Worm (Caenorhabditis elegans) whole organism, L1 larva: ENCODE measurements around the gene F07B10.4.

Experiments
- C04F5.9 ChIP-seq: sonication (generic microtip); optimal IDR thresholded peaks from 2 replicates; lab custom pipeline; 2016; ENCODE audit warnings: missing genetic modification characterization, missing compliant biosample characterization
- C34B4.2 ChIP-seq: sonication (generic microtip); optimal IDR thresholded peaks from 2 replicates; lab custom pipeline; 2017; ENCODE audit warnings: mild to moderate bottlenecking, missing genetic modification characterization, missing compliant biosample characterization
- F16B12.6 ChIP-seq: fragments of 150-350 bp; optimal IDR thresholded peaks from 2 replicates; lab custom pipeline; 2014; ENCODE audit warnings: missing biosample characterization, missing genetic modification characterization
- alr-1 ChIP-seq: fragments of 200-800 bp; sonication (Bioruptor generic); optimal IDR thresholded peaks from 2 replicates; lab custom pipeline; 2018; ENCODE audit warnings: borderline replicate concordance, mild to moderate bottlenecking, missing genetic modification characterization, missing compliant biosample characterization
- aly-2 ChIP-seq: fragments of 150-350 bp; optimal IDR thresholded peaks from 2 replicates; lab custom pipeline; 2014; ENCODE audit warnings: missing biosample characterization, missing genetic modification characterization
- blmp-1 ChIP-seq: fragments of 150-350 bp; optimal IDR thresholded peaks from 2 replicates; lab custom pipeline; 2014; ENCODE audit warnings: missing biosample characterization, missing genetic modification characterization
- ceh-82 ChIP-seq, 3 experiments: fragments of 150-350 bp in 1 of 3; sonication (generic microtip) in 2 of 3; optimal IDR thresholded peaks; 2 replicates each; lab custom pipeline; 2014 to 2017; ENCODE audit warnings: missing biosample characterization in 3 of 3, missing genetic modification characterization in 3 of 3
- ceh-90 ChIP-seq: sonication (generic microtip); optimal IDR thresholded peaks from 2 replicates; lab custom pipeline; 2016; ENCODE audit warnings: missing genetic modification characterization, missing compliant biosample characterization
- ces-1 ChIP-seq: fragments of 150-350 bp; optimal IDR thresholded peaks from 2 replicates; lab custom pipeline; 2014; ENCODE audit warnings: missing biosample characterization, missing genetic modification reagents, missing genetic modification characterization
- dpl-1 ChIP-seq, 3 experiments: fragments of 150-350 bp in 2 of 3; sonication (generic microtip) in 1 of 3; optimal IDR thresholded peaks; 2 replicates each; lab custom pipeline; 2014 to 2017; ENCODE audit warnings: missing biosample characterization in 3 of 3, missing genetic modification characterization in 3 of 3, missing genetic modification reagents in 3 of 3
- dsc-1 ChIP-seq: sonication (generic microtip); optimal IDR thresholded peaks from 2 replicates; lab custom pipeline; 2016; ENCODE audit warnings: mild to moderate bottlenecking, missing genetic modification characterization, missing compliant biosample characterization
- efl-1 ChIP-seq, 4 experiments: fragments of 150-350 bp; optimal IDR thresholded peaks in 3 of 4; peaks in 1 of 4; 1 replicate in 1 of 4; 2 replicates in 3 of 4; lab custom pipeline; 2014; ENCODE audit warnings: missing biosample characterization in 2 of 4, missing genetic modification characterization in 2 of 4, missing genetic modification reagents in 2 of 4
- egl-13 ChIP-seq: sonication (generic microtip); optimal IDR thresholded peaks from 2 replicates; lab custom pipeline; 2016; ENCODE audit warnings: missing genotype, missing genetic modification reagents, missing genetic modification characterization, missing compliant biosample characterization
- fkh-8 ChIP-seq: sonication (generic microtip); optimal IDR thresholded peaks from 2 replicates; lab custom pipeline; 2016; ENCODE audit warnings: mild to moderate bottlenecking, missing genetic modification characterization, missing compliant biosample characterization
- hlh-17 ChIP-seq: fragments of 200-800 bp; sonication (Bioruptor generic); optimal IDR thresholded peaks from 2 replicates; lab custom pipeline; 2018; ENCODE audit warnings: missing genetic modification characterization, mild to moderate bottlenecking, missing compliant biosample characterization, moderate library complexity, borderline replicate concordance
- hlh-4 ChIP-seq: sonication (generic microtip); optimal IDR thresholded peaks from 2 replicates; lab custom pipeline; 2016; ENCODE audit warnings: mild to moderate bottlenecking, missing genetic modification characterization, missing compliant biosample characterization
- lin-14 ChIP-seq: fragments of 200-800 bp; sonication (Bioruptor generic); optimal IDR thresholded peaks from 2 replicates; lab custom pipeline; 2018; ENCODE audit warnings: mild to moderate bottlenecking, missing genetic modification characterization, moderate library complexity, missing compliant biosample characterization
- lin-35 ChIP-seq, 2 experiments: fragments of 150-350 bp; optimal IDR thresholded peaks; 2 replicates each; lab custom pipeline; 2014; ENCODE audit warnings: missing biosample characterization in 2 of 2, missing genetic modification characterization in 2 of 2, missing genetic modification reagents in 2 of 2
- nhr-11 ChIP-seq: fragments of 150-350 bp; optimal IDR thresholded peaks from 2 replicates; lab custom pipeline; 2014; ENCODE audit warnings: missing biosample characterization, missing genetic modification characterization
- nhr-19 ChIP-seq: fragments of 200-800 bp; sonication (Bioruptor generic); conservative IDR thresholded peaks from 2 replicates; pipeline ENCODE4 v1.3.6; 2022; ENCODE audit warnings: missing genetic modification characterization, missing compliant biosample characterization
- nhr-47 ChIP-seq: sonication (generic microtip); optimal IDR thresholded peaks from 2 replicates; lab custom pipeline; 2016; ENCODE audit warnings: mild to moderate bottlenecking, missing genetic modification characterization, moderate library complexity, missing compliant biosample characterization
- nhr-71 ChIP-seq: sonication (generic microtip); optimal IDR thresholded peaks from 2 replicates; lab custom pipeline; 2016; ENCODE audit warnings: mild to moderate bottlenecking, missing genetic modification characterization, moderate library complexity, missing compliant biosample characterization
- nhr-85 ChIP-seq: sonication (generic microtip); peaks from one replicate; lab custom pipeline; 2016; ENCODE audit warnings: missing genetic modification characterization, inconsistent platforms, missing compliant biosample characterization
- pax-3 ChIP-seq: fragments of 200-800 bp; sonication (Bioruptor generic); optimal IDR thresholded peaks from 2 replicates; lab custom pipeline; 2018; ENCODE audit warnings: mild to moderate bottlenecking, missing genetic modification characterization, moderate library complexity, missing compliant biosample characterization
- pqm-1 ChIP-seq: sonication (generic microtip); optimal IDR thresholded peaks from 3 replicates; lab custom pipeline; 2017; ENCODE audit warnings: missing biosample characterization, missing genetic modification characterization
- rnt-1 ChIP-seq: sonication (generic microtip); optimal IDR thresholded peaks from 2 replicates; lab custom pipeline; 2016; ENCODE audit warnings: mild to moderate bottlenecking, missing genetic modification characterization, moderate library complexity, missing compliant biosample characterization
- skn-1 ChIP-seq: fragments of 150-350 bp; optimal IDR thresholded peaks from 2 replicates; lab custom pipeline; 2014; ENCODE audit warnings: missing biosample characterization, missing genetic modification characterization
- snu-23 ChIP-seq: sonication (generic microtip); optimal IDR thresholded peaks from 2 replicates; lab custom pipeline; 2016; ENCODE audit warnings: missing genetic modification characterization, missing compliant biosample characterization
- sptf-1 ChIP-seq: fragments of 150-350 bp; optimal IDR thresholded peaks from 2 replicates; lab custom pipeline; 2014; ENCODE audit warnings: missing biosample characterization, missing genetic modification characterization
- sup-37 ChIP-seq: fragments of 200-800 bp; sonication (Bioruptor generic); optimal IDR thresholded peaks from 2 replicates; lab custom pipeline; 2018; ENCODE audit warnings: mild to moderate bottlenecking, missing genetic modification characterization, missing compliant biosample characterization
- tbx-2 ChIP-seq: sonication (generic microtip); optimal IDR thresholded peaks from 2 replicates; lab custom pipeline; 2016; ENCODE audit warnings: missing genetic modification characterization, missing compliant biosample characterization
- unc-86 ChIP-seq: sonication (generic microtip); optimal IDR thresholded peaks from 2 replicates; lab custom pipeline; 2016; ENCODE audit warnings: missing genetic modification characterization, missing compliant biosample characterization
- xbp-1 ChIP-seq: sonication (generic microtip); optimal IDR thresholded peaks from 2 replicates; lab custom pipeline; 2016; ENCODE audit warnings: missing genetic modification characterization, missing compliant biosample characterization

F07B10.4 gene

DNA sequence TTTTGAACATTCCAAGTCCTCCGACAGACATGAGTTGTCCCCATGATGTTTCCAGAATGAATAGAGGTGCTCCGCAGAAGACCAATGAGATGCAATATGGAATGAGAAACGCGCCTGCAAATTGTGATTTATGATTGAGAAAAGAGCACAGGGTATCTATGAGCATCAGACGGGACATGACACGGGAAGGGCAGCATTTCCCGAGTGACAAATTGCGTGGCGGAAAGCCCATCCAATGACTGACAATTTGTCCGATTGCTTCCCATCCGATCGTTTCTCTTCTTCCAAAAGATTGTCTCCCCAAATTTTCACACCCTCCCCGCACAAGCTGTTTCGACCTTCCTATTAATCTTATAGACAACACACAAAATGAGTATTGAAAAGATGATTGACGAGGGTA, 44.9 kb upstream of the F07B10.4 start:
- no peak for TF ChIP-seq nhr-11 (tag; lab: Kevin White, UChicago)
- no peak for TF ChIP-seq alr-1 (tag; lab: Kevin White, UChicago)
- TF ChIP-seq nhr-71 = peak; percentile 37
- peak; percentile 16 for TF ChIP-seq snu-23
- TF ChIP-seq nhr-19 = peak; percentile 17
- TF ChIP-seq dsc-1 = peak; percentile 72
- TF ChIP-seq pax-3 = no peak
- peak; percentile 69 for TF ChIP-seq rnt-1 (tag; lab: Kevin White, UChicago)
- TF ChIP-seq aly-2 = no peak
- TF ChIP-seq lin-14 (GFP tag; lab: Kevin White, UChicago) = peak; percentile 70
- TF ChIP-seq, all 84 proteins: peak for 6

DNA sequence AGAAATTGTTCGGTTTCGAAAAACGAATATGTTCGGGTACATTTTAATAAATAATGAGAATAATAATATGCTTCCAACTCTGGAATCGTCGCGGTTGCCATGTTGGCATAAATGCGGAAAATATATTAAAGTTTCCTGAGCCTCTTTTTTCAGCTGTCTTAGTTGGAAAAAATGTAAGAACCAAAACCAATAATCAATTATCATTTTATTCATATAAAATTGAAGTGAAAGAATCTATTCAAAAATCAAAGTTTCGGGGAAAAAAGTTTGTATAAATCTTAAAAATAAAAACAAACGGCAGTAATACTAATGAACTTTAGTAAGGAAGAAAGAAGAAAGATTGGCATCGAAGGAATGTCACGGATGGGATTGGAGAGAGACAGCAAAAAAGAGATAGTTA, 42.0 kb upstream of the F07B10.4 start, which contains the start of gene srh-45:
Gene srh-45, minus strand, starts transcription at position 101 of the 400 bp plus-strand sequence.
- TF ChIP-seq ces-1 (GFP tag; lab: Kevin White, UChicago) = no peak
- no peak for TF ChIP-seq tbx-2 (tag; lab: Kevin White, UChicago)
- TF ChIP-seq hlh-17 (GFP tag; lab: Kevin White, UChicago) = no peak
- TF ChIP-seq skn-1 (tag; lab: Kevin White, UChicago) = no peak
- TF ChIP-seq C04F5.9 = no peak
- no peak for TF ChIP-seq pqm-1 (tag; lab: Kevin White, UChicago)
- TF ChIP-seq nhr-47 (tag; lab: Kevin White, UChicago) = no peak
- TF ChIP-seq, all 84 proteins: peak for 0

ce11 chrV:11304200-11304599, 41.3 kb upstream of the F07B10.4 start:
- TF ChIP-seq sup-37 (no peak), efl-1 (optimal IDR thresholded peaks at IDR 0.05; lab: Kevin White, UChicago) (no peak), efl-1 (GFP tag; optimal IDR thresholded peaks at IDR 0.05 in 1 of 2; lab: Kevin White, UChicago) (no peak), ces-1 (GFP tag; lab: Kevin White, UChicago) (no peak), F16B12.6 (tag; lab: Kevin White, UChicago) (no peak), lin-35 (GFP tag; optimal IDR thresholded peaks at IDR 0.05; lab: Kevin White, UChicago) (no peak), dpl-1 (GFP tag; optimal IDR thresholded peaks at IDR 0.05; lab: Kevin White, UChicago) (no peak)

ce11 chrV:11302698-11303097, 39.8 kb upstream of the F07B10.4 start, which contains the start of gene srh-46:
Gene srh-46, minus strand, starts transcription at chrV:11302886.
- peak; percentile 89 for TF ChIP-seq blmp-1 (tag; lab: Kevin White, UChicago)
- TF ChIP-seq hlh-4 (tag; lab: Kevin White, UChicago) = no peak

- TF ChIP-seq unc-86 (tag; lab: Kevin White, UChicago) (no peak), egl-13 (tag; lab: Kevin White, UChicago) (no peak), sptf-1 (tag; lab: Kevin White, UChicago) (no peak), lin-14 (GFP tag; lab: Kevin White, UChicago) (no peak), C34B4.2 (tag; lab: Kevin White, UChicago) (no peak), xbp-1 (tag; lab: Kevin White, UChicago) (no peak), skn-1 (tag; lab: Kevin White, UChicago) (no peak), ceh-90 (no peak), ceh-82 (tag; optimal IDR thresholded peaks at IDR 0.05; lab: Kevin White, UChicago) (no peak), nhr-85 (tag; lab: Kevin White, UChicago) (no peak), fkh-8 (no peak)
- TF ChIP-seq, all 84 proteins: peak for 0
Measured at ce11 chrV:11300539-11300938, 37.6 kb upstream of the F07B10.4 start, which contains the start of gene srh-47. Gene srh-47, minus strand, starts transcription at chrV:11300639.
